Worm (Caenorhabditis elegans) whole organism, dauer: ENCODE measurements around the gene Y37D8A.8.

Experiments
- unc-62 ChIP-seq: sonication (generic microtip); optimal IDR thresholded peaks from 2 replicates; lab custom pipeline; 2017; ENCODE audit warnings: missing biosample characterization, missing genetic modification reagents, missing genetic modification characterization

Gene Y37D8A.8

DNA sequence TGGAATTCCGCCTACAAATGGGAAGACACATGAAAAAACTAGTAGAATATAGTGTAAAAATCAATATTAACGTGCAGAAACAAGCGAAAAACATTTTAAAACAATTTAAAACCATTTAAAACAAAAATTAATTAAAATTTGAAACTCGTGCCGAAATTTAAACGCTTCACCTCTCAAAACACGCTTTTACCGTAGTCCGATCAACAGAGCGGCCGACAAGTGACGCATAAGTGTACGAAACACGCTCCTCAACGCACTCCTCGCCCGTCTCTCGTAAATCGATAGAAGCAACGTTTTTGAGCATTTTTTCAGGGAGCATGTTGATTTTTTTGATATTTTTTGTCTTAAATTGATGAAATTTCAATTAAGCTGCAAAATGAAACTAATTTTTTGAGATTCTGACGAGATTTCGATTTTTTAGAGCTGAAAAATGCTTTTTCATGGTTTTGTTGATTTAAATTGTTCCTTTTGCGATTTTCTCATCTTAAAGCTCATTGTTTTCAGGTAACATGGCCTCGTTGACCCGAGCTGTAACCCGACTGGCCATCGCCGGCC lies 40.3 kb downstream of the Y37D8A.8 start, which contains the start of gene cox-5A:
Gene cox-5A, plus strand, starts transcription at position 505 of the 555 bp plus-strand sequence.
- TF ChIP-seq unc-62 (GFP tag; lab: Kevin White, UChicago) = no peak

DNA sequence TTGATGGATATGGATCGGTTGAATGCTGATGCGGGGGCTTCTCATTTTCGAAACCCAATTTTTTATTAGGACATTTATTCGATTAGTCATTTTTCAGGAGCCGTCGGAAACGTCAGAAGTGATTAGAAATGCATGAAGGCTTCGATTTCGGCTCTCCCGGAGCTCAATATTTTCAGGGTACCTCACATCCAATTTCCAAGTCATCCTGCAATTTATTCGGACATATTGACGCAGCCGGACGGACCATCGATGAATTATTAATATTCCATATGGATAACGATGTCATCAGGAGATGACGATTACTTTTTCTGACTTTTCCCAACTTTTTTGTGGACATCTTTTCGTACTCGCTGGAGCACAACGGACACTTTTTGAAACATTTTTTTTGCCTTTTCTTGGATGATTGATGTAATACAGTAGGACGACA lies 41.9 kb downstream of the Y37D8A.8 start:
- TF ChIP-seq unc-62 (GFP tag; lab: Kevin White, UChicago) = no peak

DNA sequence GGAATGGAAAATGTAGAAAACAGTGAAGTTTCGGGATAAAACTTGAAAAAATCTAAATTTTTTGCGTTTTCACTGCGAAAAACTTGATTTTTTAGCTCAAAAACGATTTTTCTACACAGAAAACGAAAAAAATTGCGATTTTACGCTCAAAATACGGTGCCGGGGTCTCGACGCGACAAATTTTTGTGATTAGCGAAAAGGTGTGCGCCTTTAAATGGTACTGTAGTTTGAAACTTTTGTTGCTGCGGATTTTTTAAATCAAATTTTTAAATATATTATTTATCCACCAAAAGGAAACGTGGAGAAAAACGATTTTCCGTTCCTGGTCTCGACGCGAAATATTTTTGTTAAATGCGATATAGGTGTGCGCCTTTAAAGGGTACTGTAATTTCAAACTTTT lies 42.5 kb downstream of the Y37D8A.8 start:
- no peak for TF ChIP-seq unc-62 (GFP tag; lab: Kevin White, UChicago)

DNA sequence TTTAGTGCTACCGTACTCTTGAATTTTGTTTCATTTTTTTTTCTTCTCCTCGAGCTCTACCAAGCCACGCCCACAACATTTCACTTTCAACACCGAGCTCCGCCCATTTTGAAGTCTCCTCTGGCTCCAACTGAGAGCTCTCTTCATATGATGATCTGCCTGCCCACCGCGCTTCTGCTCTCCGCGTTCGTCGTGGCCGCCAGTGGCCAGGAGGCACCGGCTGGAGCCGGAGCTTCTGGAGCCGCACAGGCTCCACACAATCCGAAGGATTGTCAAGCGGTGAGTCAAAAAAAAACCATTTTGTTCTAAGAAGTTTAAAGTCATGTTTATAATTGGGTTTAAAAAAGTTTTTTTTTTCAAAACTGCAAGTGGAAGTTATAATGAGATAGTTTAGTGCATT lies 45.6 kb downstream of the Y37D8A.8 start, which contains the start of gene flp-14:
Gene flp-14, plus strand, starts transcription at position 146 of the 400 bp plus-strand sequence.
- TF ChIP-seq unc-62 (GFP tag; lab: Kevin White, UChicago) = no peak

DNA sequence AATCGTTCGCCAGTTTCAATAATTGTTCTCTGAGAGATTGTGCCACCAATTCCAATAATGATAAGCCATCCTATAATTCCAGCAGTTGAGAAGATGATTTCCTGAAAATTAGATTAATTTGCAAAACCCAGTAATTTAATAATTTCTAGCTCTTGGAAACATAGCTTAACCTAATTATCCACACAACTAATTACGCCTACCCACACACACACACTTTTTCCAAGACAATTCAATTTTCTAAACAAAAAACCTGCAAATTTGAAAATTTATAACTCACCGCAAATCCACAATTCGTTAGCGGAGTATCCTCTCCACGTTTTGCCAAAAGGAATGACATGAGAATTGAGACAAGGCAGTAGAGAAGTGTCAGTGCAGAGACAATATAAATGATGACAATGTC lies 51.7 kb downstream of the Y37D8A.8 start:
- no peak for TF ChIP-seq unc-62 (GFP tag; lab: Kevin White, UChicago)
